Worm (Caenorhabditis elegans): ENCODE measurements around the gene sprp-4.

Gene sprp-4

DNA sequence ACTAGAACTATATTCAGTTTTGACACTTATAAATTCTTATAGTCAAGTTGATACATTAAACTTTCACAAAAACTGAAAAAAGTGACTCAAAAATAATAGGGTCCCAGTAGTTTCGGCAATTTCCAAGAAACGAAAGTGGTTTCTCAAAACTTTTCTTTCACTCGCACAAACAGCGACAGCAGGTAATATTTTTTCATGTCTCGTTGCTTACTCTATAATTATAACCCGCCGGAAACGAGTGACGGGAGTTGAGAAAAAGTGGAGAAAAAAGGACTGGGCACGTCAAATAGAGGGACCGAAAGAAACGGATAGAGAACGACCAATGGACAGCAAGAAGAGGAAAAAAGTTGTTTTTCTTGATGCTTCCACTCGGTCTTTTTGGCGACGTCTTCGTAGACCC, 53.5 kb downstream of the sprp-4 start:
- TF ChIP-seq R02D3.7 (tag; optimal IDR thresholded peaks at IDR 0.05) (no peak), nfya-1 (tag; optimal IDR thresholded peaks at IDR 0.05; ENCODE audit: insufficient read depth) (peak; percentile 39), hmg-11 (tag; optimal IDR thresholded peaks at IDR 0.05) (peak; percentile 23), lin-39 (tag; optimal IDR thresholded peaks at IDR 0.05) (peak; percentile 21)

Data from whole organism, L3 larva.